Worm (Caenorhabditis elegans) whole organism, L3 larva: Measurements from ENCODE around the gene B0244.9.
A peak's percentile ranks its signal among the peaks of the same experiment; 100 is the strongest.

ENCODE experiments used
- R02D3.7 ChIP-seq: fragments of 150-350 bp; optimal IDR thresholded peaks from 2 replicates; lab custom pipeline; 2014; ENCODE audit warnings: missing biosample characterization, missing genetic modification characterization
- ZK546.5 ChIP-seq: sonication (generic microtip); optimal IDR thresholded peaks from 2 replicates; lab custom pipeline; 2017; ENCODE audit warnings: missing biosample characterization, missing genetic modification characterization
- aly-2 ChIP-seq: fragments of 150-350 bp; optimal IDR thresholded peaks from 2 replicates; lab custom pipeline; 2014; ENCODE audit warnings: missing biosample characterization, missing genetic modification characterization
- ama-1 ChIP-seq: fragments of 150-350 bp; optimal IDR thresholded peaks from 2 replicates; lab custom pipeline; 2018
- ceh-28 ChIP-seq: fragments of 150-350 bp; optimal IDR thresholded peaks from 2 replicates; lab custom pipeline; 2014; ENCODE audit warnings: missing biosample characterization, missing genetic modification reagents, missing genetic modification characterization
- ceh-82 ChIP-seq: fragments of 150-350 bp; optimal IDR thresholded peaks from 2 replicates; lab custom pipeline; 2014; ENCODE audit warnings: missing biosample characterization, missing genetic modification characterization
- daf-12 ChIP-seq: fragments of 150-350 bp; optimal IDR thresholded peaks from 2 replicates; lab custom pipeline; 2014; ENCODE audit warnings: missing biosample characterization, missing genetic modification reagents, missing genetic modification characterization
- egl-27 ChIP-seq: sonication (generic microtip); optimal IDR thresholded peaks from 4 replicates; lab custom pipeline; 2017; ENCODE audit warnings: missing biosample characterization, missing genetic modification reagents, missing genetic modification characterization
- egl-5 ChIP-seq: fragments of 150-350 bp; optimal IDR thresholded peaks from 2 replicates; lab custom pipeline; 2017; ENCODE audit warnings: missing biosample characterization, missing genetic modification reagents, missing genetic modification characterization, inconsistent platforms
- elt-1 ChIP-seq: fragments of 150-350 bp; optimal IDR thresholded peaks from 2 replicates; lab custom pipeline; 2014; ENCODE audit warnings: missing biosample characterization, missing genetic modification characterization
- elt-2 ChIP-seq: sonication (generic microtip); optimal IDR thresholded peaks from 2 replicates; lab custom pipeline; 2016; ENCODE audit warnings: missing genetic modification reagents, mild to moderate bottlenecking, missing genetic modification characterization, missing compliant biosample characterization
- elt-3 ChIP-seq, 3 experiments: fragments of 150-350 bp in 1 of 3; sonication (generic microtip) in 2 of 3; optimal IDR thresholded peaks; 2 replicates in 2 of 3; 4 replicates in 1 of 3; lab custom pipeline; 2014 to 2017; ENCODE audit warnings: missing biosample characterization in 3 of 3, missing genetic modification characterization in 3 of 3
- eor-1 ChIP-seq, 2 experiments: fragments of 150-350 bp; optimal IDR thresholded peaks; 2 replicates each; lab custom pipeline; 2014 to 2018; ENCODE audit warnings: missing biosample characterization in 2 of 2, missing genetic modification characterization in 2 of 2
- fos-1 ChIP-seq: fragments of 150-350 bp; optimal IDR thresholded peaks from 2 replicates; lab custom pipeline; 2014; ENCODE audit warnings: missing biosample characterization, missing genetic modification characterization
- hmg-11 ChIP-seq: sonication (generic microtip); optimal IDR thresholded peaks from 2 replicates; lab custom pipeline; 2016; ENCODE audit warnings: missing genetic modification characterization, missing compliant biosample characterization
- jun-1 ChIP-seq: fragments of 150-350 bp; optimal IDR thresholded peaks from 2 replicates; lab custom pipeline; 2014; ENCODE audit warnings: missing biosample characterization, missing genetic modification reagents, missing genetic modification characterization
- lin-15B ChIP-seq: fragments of 150-350 bp; optimal IDR thresholded peaks from 2 replicates; lab custom pipeline; 2014; ENCODE audit warnings: missing biosample characterization, missing genetic modification characterization
- lin-39 ChIP-seq: fragments of 150-350 bp; optimal IDR thresholded peaks from 2 replicates; lab custom pipeline; 2018; ENCODE audit warnings: missing biosample characterization, missing genetic modification reagents, missing genetic modification characterization
- lsy-12 ChIP-seq: sonication (generic microtip); optimal IDR thresholded peaks from 2 replicates; lab custom pipeline; 2016; ENCODE audit warnings: mild to moderate bottlenecking, missing genetic modification characterization, missing compliant biosample characterization
- mml-1 ChIP-seq: fragments of 150-350 bp; sonication (generic microtip); optimal IDR thresholded peaks from 3 replicates; lab custom pipeline; 2014; ENCODE audit warnings: missing biosample characterization, missing genetic modification characterization
- nfya-1 ChIP-seq: sonication (generic microtip); optimal IDR thresholded peaks from 2 replicates; lab custom pipeline; 2017; ENCODE audit warnings: missing genetic modification characterization, mild to moderate bottlenecking, missing compliant biosample characterization, antibody characterized with exemption, moderate library complexity; ENCODE audit not compliant: insufficient read depth
- nhr-11 ChIP-seq: fragments of 150-350 bp; optimal IDR thresholded peaks from 2 replicates; lab custom pipeline; 2014; ENCODE audit warnings: missing biosample characterization, missing genetic modification characterization
- nhr-12 ChIP-seq: fragments of 150-350 bp; optimal IDR thresholded peaks from 2 replicates; lab custom pipeline; 2014; ENCODE audit warnings: missing biosample characterization, missing genetic modification characterization
- nhr-23 ChIP-seq: fragments of 150-350 bp; optimal IDR thresholded peaks from 2 replicates; lab custom pipeline; 2014; ENCODE audit warnings: missing biosample characterization, missing genetic modification reagents, missing genetic modification characterization
- nhr-237 ChIP-seq: fragments of 150-350 bp; optimal IDR thresholded peaks from 2 replicates; lab custom pipeline; 2014; ENCODE audit warnings: missing biosample characterization, missing genetic modification characterization
- nhr-25 ChIP-seq: sonication (generic microtip); optimal IDR thresholded peaks from 2 replicates; lab custom pipeline; 2017; ENCODE audit warnings: missing biosample characterization, missing genetic modification characterization
- nhr-28 ChIP-seq: fragments of 150-350 bp; optimal IDR thresholded peaks from 2 replicates; lab custom pipeline; 2014; ENCODE audit warnings: missing biosample characterization, missing genetic modification characterization
- nhr-43 ChIP-seq: sonication (generic microtip); optimal IDR thresholded peaks from 2 replicates; lab custom pipeline; 2016; ENCODE audit warnings: mild to moderate bottlenecking, missing genetic modification characterization, missing compliant biosample characterization; ENCODE audit not compliant: poor library complexity, severe bottlenecking
- nhr-67 ChIP-seq: fragments of 150-350 bp; optimal IDR thresholded peaks from 2 replicates; lab custom pipeline; 2014; ENCODE audit warnings: missing biosample characterization, missing genetic modification characterization
- nhr-76 ChIP-seq: fragments of 150-350 bp; sonication (generic microtip); optimal IDR thresholded peaks from 5 replicates; lab custom pipeline; 2014; ENCODE audit warnings: missing biosample characterization, missing genetic modification characterization
- nhr-77 ChIP-seq: fragments of 150-350 bp; optimal IDR thresholded peaks from 2 replicates; lab custom pipeline; 2014; ENCODE audit warnings: missing biosample characterization, missing genetic modification characterization
- pha-4 ChIP-seq: fragments of 150-350 bp; optimal IDR thresholded peaks from 2 replicates; lab custom pipeline; 2014; ENCODE audit warnings: missing biosample characterization, missing genetic modification reagents, missing genetic modification characterization
- sea-2 ChIP-seq: fragments of 150-350 bp; sonication (generic microtip); optimal IDR thresholded peaks from 4 replicates; lab custom pipeline; 2014; ENCODE audit warnings: missing biosample characterization, missing genetic modification reagents, missing genetic modification characterization
- skn-1 ChIP-seq: fragments of 150-350 bp; optimal IDR thresholded peaks from 2 replicates; lab custom pipeline; 2014; ENCODE audit warnings: missing biosample characterization, missing genetic modification characterization
- snpc-4 ChIP-seq: fragments of 150-350 bp; optimal IDR thresholded peaks from 2 replicates; lab custom pipeline; 2014; ENCODE audit warnings: missing biosample characterization, missing genetic modification characterization
- unc-39 ChIP-seq: sonication (generic microtip); optimal IDR thresholded peaks from 4 replicates; lab custom pipeline; 2017; ENCODE audit warnings: missing biosample characterization, missing genetic modification characterization
- unc-62 ChIP-seq: fragments of 150-350 bp; sonication (generic microtip); optimal IDR thresholded peaks from 4 replicates; lab custom pipeline; 2014; ENCODE audit warnings: missing biosample characterization, missing genetic modification reagents, missing genetic modification characterization
- zag-1 ChIP-seq: fragments of 150-350 bp; optimal IDR thresholded peaks from 2 replicates; lab custom pipeline; 2014; ENCODE audit warnings: missing biosample characterization, missing genetic modification characterization
- ztf-11 ChIP-seq: fragments of 150-350 bp; optimal IDR thresholded peaks from 2 replicates; lab custom pipeline; 2014; ENCODE audit warnings: missing biosample characterization, missing genetic modification characterization
- ztf-4 ChIP-seq: fragments of 150-350 bp; optimal IDR thresholded peaks from 2 replicates; lab custom pipeline; 2014; ENCODE audit warnings: missing biosample characterization, missing genetic modification characterization

B0244.9 gene

ce11 chrIII:5706077-5706627 is 24.7 kb downstream of the B0244.9 start, which contains the start of gene rpl-23 (continued):
- TF ChIP-seq sea-2 (no peak), elt-2 (tag; lab: Kevin White, UChicago) (peak; percentile 55), eor-1 (tag; optimal IDR thresholded peaks at IDR 0.05; lab: Kevin White, UChicago) (no peak)

DNA sequence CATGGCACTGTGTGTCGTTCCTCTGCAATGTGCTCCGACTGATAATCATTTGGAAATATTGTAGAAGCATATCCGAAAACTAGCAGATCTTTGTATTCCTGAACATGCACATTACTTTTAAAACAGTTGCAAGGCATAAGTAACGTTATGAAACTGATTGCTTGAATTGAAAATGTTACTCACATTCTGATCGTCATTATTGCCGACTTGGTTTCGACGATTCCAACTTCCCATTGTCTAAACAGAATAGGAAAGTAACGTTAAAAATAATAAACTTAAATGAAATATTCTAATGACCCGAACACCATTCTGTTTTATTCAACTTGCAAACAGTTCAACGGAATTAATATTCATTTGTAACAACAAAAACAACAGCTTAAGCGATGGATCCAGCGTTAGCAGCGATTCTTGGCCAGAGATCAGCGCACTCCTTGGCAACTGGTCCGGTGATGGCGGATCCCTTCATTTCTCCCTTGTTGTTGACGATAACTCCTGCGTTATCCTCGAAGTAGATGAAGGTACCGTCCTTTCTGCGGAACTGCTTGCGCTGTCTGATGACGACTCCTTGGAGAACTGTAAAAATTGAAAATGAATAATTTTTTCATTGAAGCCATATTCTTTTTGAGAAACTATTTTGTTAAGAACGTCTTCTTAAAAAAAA is 25.5 kb downstream of the B0244.9 start, which contains the start of gene swp-1:
Gene swp-1, minus strand, starts transcription at position 298 of the 661 bp plus-strand sequence.
- TF ChIP-seq R02D3.7, result no peak
- no peak for TF ChIP-seq ama-1 (lab: Kevin White, UChicago)
- no peak for TF ChIP-seq unc-39 (tag; lab: Kevin White, UChicago)
- TF ChIP-seq nhr-237 (tag; lab: Kevin White, UChicago), result no peak
- no peak for TF ChIP-seq lin-15B
- no peak for TF ChIP-seq eor-1 (tag; optimal IDR thresholded peaks at IDR 0.05; lab: Kevin White, UChicago)
- no peak for TF ChIP-seq egl-27
- no peak for TF ChIP-seq nhr-77 (tag; lab: Kevin White, UChicago)
- TF ChIP-seq lsy-12, result no peak
- TF ChIP-seq elt-2 (tag; lab: Kevin White, UChicago), result no peak
- TF ChIP-seq ceh-28 (tag; lab: Kevin White, UChicago), result no peak
- no peak for TF ChIP-seq nhr-43 (tag; lab: Kevin White, UChicago)
- no peak for TF ChIP-seq ZK546.5 (tag; lab: Kevin White, UChicago)
- TF ChIP-seq zag-1 (tag; lab: Kevin White, UChicago), result no peak
- no peak for TF ChIP-seq jun-1 (tag; lab: Kevin White, UChicago)

- no peak for TF ChIP-seq ZK546.5 (tag; lab: Kevin White, UChicago)
- TF ChIP-seq aly-2, result no peak
- TF ChIP-seq elt-3 (tag; optimal IDR thresholded peaks at IDR 0.05; lab: Kevin White, UChicago), result no peak
- no peak for TF ChIP-seq mml-1 (tag; lab: Kevin White, UChicago)
- no peak for TF ChIP-seq nhr-23 (tag; lab: Kevin White, UChicago)
- no peak for TF ChIP-seq nhr-12 (tag; lab: Kevin White, UChicago)
- no peak for TF ChIP-seq egl-5 (tag; lab: Kevin White, UChicago)
- TF ChIP-seq jun-1 (tag; lab: Kevin White, UChicago), result no peak
- no peak for TF ChIP-seq unc-39 (tag; lab: Kevin White, UChicago)
- no peak for TF ChIP-seq nhr-76
- no peak for TF ChIP-seq nhr-43 (tag; lab: Kevin White, UChicago)
- TF ChIP-seq zag-1 (tag; lab: Kevin White, UChicago), result no peak
- no peak for TF ChIP-seq nhr-237 (tag; lab: Kevin White, UChicago)
- TF ChIP-seq lin-15B, result no peak
- TF ChIP-seq ztf-4, result no peak
- no peak for TF ChIP-seq skn-1
- TF ChIP-seq hmg-11 (tag; lab: Kevin White, UChicago), result no peak
- no peak for TF ChIP-seq ztf-11
Observed at ce11 chrIII:5701491-5701890, 29.3 kb downstream of the B0244.9 start.

DNA sequence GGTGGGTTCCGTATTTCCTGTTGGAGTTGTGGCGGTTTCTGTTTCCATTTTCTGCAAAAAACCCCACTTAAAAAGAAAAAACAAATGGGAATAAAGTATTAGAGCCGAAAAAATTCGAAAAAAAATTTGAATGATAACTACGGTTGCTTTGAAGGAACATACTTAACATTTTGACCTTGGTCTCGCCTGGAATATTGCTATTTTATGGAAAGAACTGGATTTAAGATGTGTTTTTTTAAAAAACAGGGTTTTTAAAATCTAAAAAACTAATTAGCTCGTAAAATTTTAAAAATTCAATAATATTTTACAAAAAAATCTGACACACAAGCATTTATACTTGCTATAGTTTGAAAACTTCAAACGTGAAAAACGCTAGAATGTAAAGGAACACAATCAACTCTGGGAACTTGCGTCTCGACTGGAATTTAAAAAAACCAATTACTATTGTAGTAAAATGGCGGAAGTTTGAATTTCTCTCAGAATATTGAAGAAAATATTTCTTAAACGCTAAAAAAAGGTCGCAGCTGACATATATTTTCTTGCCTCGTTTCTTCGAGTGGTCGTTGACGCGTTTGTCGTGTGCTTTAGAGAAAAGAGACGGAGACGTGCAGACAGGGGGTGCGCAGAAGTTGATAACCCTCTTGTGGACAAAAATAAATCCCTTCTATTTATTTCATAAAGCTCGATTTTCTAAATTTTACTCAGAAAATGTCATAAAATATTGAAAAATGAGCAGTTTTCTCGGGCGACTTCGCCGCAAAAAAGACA is 32.7 kb downstream of the B0244.9 start, which contains the start of the genes lgg-3 and rgs-5:
Gene lgg-3, minus strand, starts transcription at position 51 of the 768 bp plus-strand sequence.
Gene rgs-5, plus strand, starts transcription at position 593 of the 768 bp plus-strand sequence.
- no peak for TF ChIP-seq jun-1 (tag; lab: Kevin White, UChicago)
- TF ChIP-seq lin-39 (tag; lab: Kevin White, UChicago), result peak; percentile 30
- no peak for TF ChIP-seq nhr-237 (tag; lab: Kevin White, UChicago)
- no peak for TF ChIP-seq nhr-28
- TF ChIP-seq nhr-23 (tag; lab: Kevin White, UChicago), result peak; percentile 12
- TF ChIP-seq egl-5 (tag; lab: Kevin White, UChicago), result peak; percentile 21
- TF ChIP-seq lsy-12, result no peak
- no peak for TF ChIP-seq unc-62 (GFP tag; lab: Kevin White, UChicago)
- TF ChIP-seq hmg-11 (tag; lab: Kevin White, UChicago), result peak; percentile 27
- no peak for TF ChIP-seq R02D3.7
- TF ChIP-seq ceh-82 (tag; lab: Kevin White, UChicago), result no peak
- TF ChIP-seq fos-1 (tag; lab: Kevin White, UChicago), result no peak
- TF ChIP-seq zag-1 (tag; lab: Kevin White, UChicago), result no peak
- TF ChIP-seq nhr-25, result no peak
- TF ChIP-seq pha-4 (tag; lab: Kevin White, UChicago), result peak; percentile 60
- TF ChIP-seq nhr-43 (tag; lab: Kevin White, UChicago), result no peak
- no peak for TF ChIP-seq aly-2
- TF ChIP-seq ama-1 (lab: Kevin White, UChicago), result no peak
- no peak for TF ChIP-seq unc-39 (tag; lab: Kevin White, UChicago)
- no peak for TF ChIP-seq elt-3 (tag; optimal IDR thresholded peaks at IDR 0.05; lab: Kevin White, UChicago)
- no peak for TF ChIP-seq eor-1 (tag; optimal IDR thresholded peaks at IDR 0.05; lab: Kevin White, UChicago)
- no peak for TF ChIP-seq ZK546.5 (tag; lab: Kevin White, UChicago)
- peak; percentile 53 for TF ChIP-seq nfya-1 (tag; lab: Kevin White, UChicago)
- peak; percentile 79 for TF ChIP-seq snpc-4
- no peak for TF ChIP-seq elt-1 (tag; lab: Kevin White, UChicago)
- TF ChIP-seq lin-15B, result peak; percentile 46
- TF ChIP-seq nhr-77 (tag; lab: Kevin White, UChicago), result no peak
- TF ChIP-seq elt-2 (tag; lab: Kevin White, UChicago), result peak; percentile 5
- no peak for TF ChIP-seq egl-27
- TF ChIP-seq nhr-12 (tag; lab: Kevin White, UChicago), result no peak
- no peak for TF ChIP-seq nhr-11 (tag; lab: Kevin White, UChicago)
- no peak for TF ChIP-seq nhr-67
- TF ChIP-seq daf-12 (tag; lab: Kevin White, UChicago), result no peak
